Fruit fly (Drosophila melanogaster) whole organism, embryonic: ENCODE measurements around the gene Orct2.
A peak's percentile ranks its signal among the peaks of the same experiment; 100 is the strongest.

Experiments
- Awh ChIP-seq: fragments of 200-800 bp; sonication (Bioruptor generic); IDR thresholded peaks from 2 replicates; pipeline ENCODE4, ENCODE4 v1.3.6; 2022; ENCODE audit warnings: missing biosample characterization, missing genetic modification characterization
- Blimp-1 ChIP-seq: fragments of 200-800 bp; sonication (Bioruptor generic); optimal IDR thresholded peaks from 3 replicates; lab custom pipeline; 2018; ENCODE audit warnings: missing biosample characterization, missing genetic modification characterization, mild to moderate bottlenecking, moderate library complexity, missing genetic modification reagents
- CG11696 ChIP-seq: fragments of 200-800 bp; sonication (Bioruptor generic); IDR thresholded peaks from 2 replicates; pipeline ENCODE4 v1.3.6; 2022; ENCODE audit warnings: missing biosample characterization, missing genetic modification characterization
- CG12071 ChIP-seq: fragments of 200-800 bp; sonication (Bioruptor generic); optimal IDR thresholded peaks from 3 replicates; lab custom pipeline; 2018; ENCODE audit warnings: missing biosample characterization, mild to moderate bottlenecking, missing genetic modification characterization
- CG15269 ChIP-seq: fragments of 200-800 bp; sonication (Bioruptor generic); optimal IDR thresholded peaks from 2 replicates; lab custom pipeline; 2018; ENCODE audit warnings: missing biosample characterization, mild to moderate bottlenecking, missing genetic modification characterization, moderate library complexity
- CG1603 ChIP-seq: fragments of 200-800 bp; sonication (Bioruptor generic); optimal IDR thresholded peaks from 2 replicates; lab custom pipeline; 2019; ENCODE audit warnings: missing biosample characterization, mild to moderate bottlenecking, missing genetic modification characterization, moderate library complexity
- CG18764 ChIP-seq: fragments of 200-800 bp; sonication (Bioruptor generic); optimal IDR thresholded peaks from 3 replicates; lab custom pipeline; 2016; ENCODE audit warnings: missing biosample characterization, missing genetic modification characterization
- CG2678 ChIP-seq: fragments of 200-800 bp; sonication (Bioruptor generic); optimal IDR thresholded peaks from 3 replicates; lab custom pipeline; 2019; ENCODE audit warnings: missing biosample characterization, mild to moderate bottlenecking, missing genetic modification characterization, moderate library complexity
- CG2875 ChIP-seq: fragments of 200-800 bp; sonication (Bioruptor generic); optimal IDR thresholded peaks from 2 replicates; lab custom pipeline; 2017; ENCODE audit warnings: missing biosample characterization, mild to moderate bottlenecking, missing genetic modification characterization, missing genetic modification reagents
- CG3281 ChIP-seq: fragments of 200-800 bp; sonication (Bioruptor generic); optimal IDR thresholded peaks from 3 replicates; lab custom pipeline; 2017; ENCODE audit warnings: missing biosample characterization, mild to moderate bottlenecking, missing genetic modification characterization
- CG3726 ChIP-seq: fragments of 200-800 bp; sonication (Bioruptor generic); IDR thresholded peaks from 3 replicates; pipeline ENCODE4, ENCODE4 v1.3.6; 2022; ENCODE audit warnings: missing biosample characterization, missing genetic modification characterization
- CG43689 ChIP-seq: fragments of 200-800 bp; sonication (Bioruptor generic); IDR thresholded peaks from 2 replicates; pipeline ENCODE4 v1.3.6; 2022; ENCODE audit warnings: missing biosample characterization, missing genetic modification characterization
- CG6272 ChIP-seq: fragments of 200-800 bp; sonication (Bioruptor generic); IDR thresholded peaks from 2 replicates; pipeline ENCODE4 v1.3.6; 2022; ENCODE audit warnings: missing biosample characterization, missing genetic modification characterization
- CG7786 ChIP-seq: fragments of 200-800 bp; sonication (Bioruptor generic); optimal IDR thresholded peaks from 2 replicates; lab custom pipeline; 2016; ENCODE audit warnings: missing biosample characterization, missing genetic modification characterization
- CG8290 ChIP-seq, 3 experiments: fragments of 200-800 bp; sonication (Bioruptor generic); optimal IDR thresholded peaks; 2 replicates each; lab custom pipeline; 2016 to 2019; ENCODE audit warnings: missing biosample characterization in 3 of 3, missing genetic modification characterization in 3 of 3, mild to moderate bottlenecking in 2 of 3, moderate library complexity in 1 of 3
- CoRest ChIP-seq: fragments of 200-800 bp; sonication (Bioruptor generic); optimal IDR thresholded peaks from 3 replicates; lab custom pipeline; 2018; ENCODE audit warnings: missing biosample characterization, mild to moderate bottlenecking, missing genetic modification characterization, moderate library complexity
- CrebB ChIP-seq: fragments of 200-800 bp; sonication (Bioruptor generic); optimal IDR thresholded peaks from 3 replicates; lab custom pipeline; 2018; ENCODE audit warnings: missing biosample characterization, mild to moderate bottlenecking, missing genetic modification characterization
- D ChIP-seq, 2 experiments: fragments of 200-800 bp in 1 of 2; fragments of >200 bp in 1 of 2; sonication (Bioruptor generic) in 1 of 2; optimal IDR thresholded peaks; 2 replicates in 1 of 2; 3 replicates in 1 of 2; lab custom pipeline; 2017; ENCODE audit warnings: mild to moderate bottlenecking in 1 of 2, missing biosample characterization in 1 of 2, missing genetic modification characterization in 1 of 2, missing genetic modification reagents in 1 of 2
- ERR ChIP-seq: fragments of 200-800 bp; sonication (Bioruptor generic); optimal IDR thresholded peaks from 2 replicates; lab custom pipeline; 2016; ENCODE audit warnings: missing biosample characterization, missing genetic modification characterization
- Gsc ChIP-seq: fragments of 200-800 bp; sonication (Bioruptor generic); IDR thresholded peaks from 2 replicates; pipeline ENCODE4 v1.3.6; 2022; ENCODE audit warnings: missing biosample characterization, missing genetic modification characterization
- H2.0 ChIP-seq: fragments of 200-800 bp; sonication (Bioruptor generic); IDR thresholded peaks from 2 replicates; pipeline ENCODE4 v1.3.6; 2022; ENCODE audit warnings: missing biosample characterization, missing genetic modification characterization
- HLH4C ChIP-seq: fragments of 200-800 bp; sonication (Bioruptor generic); IDR thresholded peaks from 3 replicates; pipeline ENCODE4 v1.3.6; 2022; ENCODE audit warnings: missing biosample characterization, missing genetic modification characterization; ENCODE audit not compliant: partially characterized antibody
- Hand ChIP-seq: fragments of 200-800 bp; sonication (Bioruptor generic); optimal IDR thresholded peaks from 2 replicates; lab custom pipeline; 2017; ENCODE audit warnings: mild to moderate bottlenecking, missing biosample characterization, missing genetic modification reagents, missing genetic modification characterization
- Hey ChIP-seq: fragments of 200-800 bp; sonication (Bioruptor generic); optimal IDR thresholded peaks from 3 replicates; lab custom pipeline; 2018; ENCODE audit warnings: missing biosample characterization, mild to moderate bottlenecking, missing genetic modification characterization
- HmgD ChIP-seq: fragments of 200-800 bp; sonication (Bioruptor generic); optimal IDR thresholded peaks from 3 replicates; lab custom pipeline; 2016; ENCODE audit warnings: missing biosample characterization, missing genetic modification characterization
- HmgZ ChIP-seq: fragments of 200-800 bp; sonication (Bioruptor generic); optimal IDR thresholded peaks from 2 replicates; lab custom pipeline; 2018; ENCODE audit warnings: missing biosample characterization, mild to moderate bottlenecking, missing genetic modification characterization
- Hr39 ChIP-seq: fragments of >200 bp; optimal IDR thresholded peaks from 2 replicates; lab custom pipeline; 2017
- Lhr ChIP-seq: fragments of 200-800 bp; sonication (Bioruptor generic); optimal IDR thresholded peaks from 3 replicates; lab custom pipeline; 2017; ENCODE audit warnings: mild to moderate bottlenecking, missing biosample characterization, missing genetic modification reagents, missing genetic modification characterization
- Ptx1 ChIP-seq: fragments of 200-800 bp; sonication (Bioruptor generic); IDR thresholded peaks from 2 replicates; pipeline ENCODE4 v1.3.6; 2022; ENCODE audit warnings: missing biosample characterization, missing genetic modification characterization
- Rx ChIP-seq: fragments of 200-800 bp; sonication (Bioruptor generic); IDR thresholded peaks from 2 replicates; pipeline ENCODE4 v1.3.6; 2022; ENCODE audit warnings: missing biosample characterization, missing genetic modification characterization
- Sry-β ChIP-seq: fragments of 200-800 bp; sonication (Bioruptor generic); optimal IDR thresholded peaks from 2 replicates; lab custom pipeline; 2018; ENCODE audit warnings: missing biosample characterization, mild to moderate bottlenecking, missing genetic modification characterization, moderate library complexity
- bcd ChIP-seq: fragments of 200-800 bp; sonication (Bioruptor generic); optimal IDR thresholded peaks from 2 replicates; lab custom pipeline; 2017; ENCODE audit warnings: missing biosample characterization, mild to moderate bottlenecking, missing genetic modification characterization
- cas ChIP-seq: fragments of 200-800 bp; sonication (Bioruptor generic); IDR thresholded peaks from 2 replicates; pipeline ENCODE4 v1.3.6; 2022; ENCODE audit warnings: missing biosample characterization, missing genetic modification characterization
- chinmo ChIP-seq: fragments of 200-800 bp; sonication (Bioruptor generic); IDR thresholded peaks from 4 replicates; pipeline ENCODE4 v1.3.6; 2022; ENCODE audit warnings: missing biosample characterization, missing genetic modification characterization; ENCODE audit not compliant: partially characterized antibody
- disco-r ChIP-seq: fragments of 200-800 bp; sonication (Bioruptor generic); optimal IDR thresholded peaks from 2 replicates; lab custom pipeline; 2016; ENCODE audit warnings: missing biosample characterization, missing genetic modification characterization
- dmrt11E ChIP-seq: fragments of 200-800 bp; sonication (Bioruptor generic); optimal IDR thresholded peaks from 3 replicates; lab custom pipeline; 2018; ENCODE audit warnings: missing biosample characterization, mild to moderate bottlenecking, missing genetic modification characterization, moderate library complexity
- fru ChIP-seq: fragments of >200 bp; optimal IDR thresholded peaks from 2 replicates; lab custom pipeline; 2017
- gcm2 ChIP-seq: fragments of 200-800 bp; sonication (Bioruptor generic); optimal IDR thresholded peaks from 2 replicates; lab custom pipeline; 2016; ENCODE audit warnings: missing biosample characterization, missing genetic modification characterization
- gro ChIP-seq: fragments of 200-800 bp; sonication (Bioruptor generic); optimal IDR thresholded peaks from 2 replicates; lab custom pipeline; 2016; ENCODE audit warnings: missing biosample characterization, missing genetic modification characterization
- gsb-n ChIP-seq: fragments of 200-800 bp; sonication (Bioruptor generic); optimal IDR thresholded peaks from 3 replicates; lab custom pipeline; 2018; ENCODE audit warnings: missing biosample characterization, mild to moderate bottlenecking, missing genetic modification characterization
- inv ChIP-seq: fragments of 200-800 bp; sonication (Bioruptor generic); IDR thresholded peaks from 2 replicates; pipeline ENCODE4 v1.3.6; 2022; ENCODE audit warnings: missing biosample characterization, missing genetic modification characterization; ENCODE audit not compliant: partially characterized antibody
- kay ChIP-seq: fragments of 200-800 bp; sonication (Bioruptor generic); optimal IDR thresholded peaks from 2 replicates; lab custom pipeline; 2016; ENCODE audit warnings: missing biosample characterization, missing genetic modification characterization
- p53 ChIP-seq: fragments of 200-800 bp; sonication (Bioruptor generic); optimal IDR thresholded peaks from 2 replicates; lab custom pipeline; 2016; ENCODE audit warnings: missing biosample characterization, missing genetic modification characterization
- salm ChIP-seq: fragments of 200-800 bp; sonication (Bioruptor generic); optimal IDR thresholded peaks from 2 replicates; lab custom pipeline; 2018; ENCODE audit warnings: missing biosample characterization, mild to moderate bottlenecking, missing genetic modification characterization
- sc ChIP-seq, 3 experiments: fragments of >200 bp in 2 of 3; fragments of 200-800 bp in 1 of 3; sonication (Bioruptor generic) in 1 of 3; optimal IDR thresholded peaks; 2 replicates in 2 of 3; 3 replicates in 1 of 3; lab custom pipeline; 2017; ENCODE audit warnings: mild to moderate bottlenecking in 1 of 3, missing biosample characterization in 1 of 3, missing genetic modification characterization in 1 of 3, missing genetic modification reagents in 1 of 3
- toy ChIP-seq: fragments of 200-800 bp; sonication (Bioruptor generic); IDR thresholded peaks from 2 replicates; pipeline ENCODE4 v1.3.6; 2022; ENCODE audit warnings: missing biosample characterization, missing genetic modification characterization
- zen ChIP-seq: fragments of 200-800 bp; sonication (Bioruptor generic); optimal IDR thresholded peaks from 3 replicates; lab custom pipeline; 2018; ENCODE audit warnings: missing biosample characterization, mild to moderate bottlenecking, missing genetic modification characterization, moderate library complexity

Gene Orct2

dm6 chr3R:24295556-24296465 is 23.0 kb downstream of the Orct2 start (continued):
- TF ChIP-seq p53 (GFP tag; lab: Kevin White, UChicago) (no peak), Blimp-1 (GFP tag; lab: Kevin White, UChicago) (peak; percentile 64), CG43689 (GFP tag; lab: Robert Waterston, UW) (peak; percentile 46; the same call in 1 of the 2 replicates), Lhr (GFP tag; lab: Kevin White, UChicago) (peak; percentile 35), D (optimal IDR thresholded peaks at IDR 0.05; lab: Kevin White, UChicago) (no peak), D (GFP tag; optimal IDR thresholded peaks at IDR 0.05; lab: Kevin White, UChicago) (peak; percentile 45), kay (GFP tag; lab: Kevin White, UChicago) (peak; percentile 64), CG6272 (GFP tag; lab: Robert Waterston, UW) (peak; percentile 65), CrebB (peak; percentile 65), Hey (peak; percentile 23), Rx (GFP tag; lab: Robert Waterston, UW) (peak; percentile 67), ERR (GFP tag; lab: Kevin White, UChicago) (peak; percentile 49), CG15269 (tag; lab: Kevin White, UChicago) (peak; percentile 88), zen (tag; lab: Kevin White, UChicago) (peak; percentile 66), chinmo (GFP tag; lab: Robert Waterston, UW) (peak; percentile 10; the same call in 1 of the 4 replicates), HmgD (GFP tag; lab: Kevin White, UChicago) (no peak), gro (GFP tag; lab: Kevin White, UChicago) (no peak), CG8290 (GFP tag; optimal IDR thresholded peaks at IDR 0.05; lab: Kevin White, UChicago) (peak; percentile 56), CG8290 (tag; optimal IDR thresholded peaks at IDR 0.05; lab: Kevin White, UChicago) (peak in 1 of 2 experiments; percentile 95), dmrt11E (tag; lab: Kevin White, UChicago) (peak; percentile 85), gcm2 (GFP tag; lab: Kevin White, UChicago) (no peak), Hr39 (no peak), CG12071 (GFP tag; lab: Kevin White, UChicago) (peak; percentile 72), CG2678 (tag; lab: Kevin White, UChicago) (no peak), H2.0 (GFP tag; lab: Robert Waterston, UW) (peak; percentile 87), CG11696 (peak; percentile 76), CoRest (tag; lab: Kevin White, UChicago) (peak; percentile 85), CG18764 (GFP tag; lab: Kevin White, UChicago) (peak; percentile 60), CG2875 (peak; percentile 66), HLH4C (GFP tag; lab: Robert Waterston, UW) (no peak), CG1603 (tag; lab: Kevin White, UChicago) (peak; percentile 89), gsb-n (tag; lab: Kevin White, UChicago) (peak; percentile 79), CG7786 (GFP tag; lab: Kevin White, UChicago) (peak; percentile 71), Ptx1 (GFP tag; lab: Robert Waterston, UW) (peak; percentile 85), Gsc (GFP tag; lab: Robert Waterston, UW) (no peak), inv (GFP tag; lab: Robert Waterston, UW) (no peak), sc (optimal IDR thresholded peaks at IDR 0.05; lab: Kevin White, UChicago) (no peak), sc (GFP tag; optimal IDR thresholded peaks at IDR 0.05; lab: Kevin White, UChicago) (peak; percentile 22), HmgZ (peak; percentile 59), fru (lab: Kevin White, UChicago) (no peak), cas (GFP tag; lab: Robert Waterston, UW) (peak; percentile 65), Sry-β (GFP tag; lab: Kevin White, UChicago) (no peak), toy (GFP tag; lab: Robert Waterston, UW) (0 out of 2 replicates have a peak, but pooled peaks have one; percentile 29), bcd (GFP tag; lab: Kevin White, UChicago) (peak; percentile 66), CG3726 (GFP tag; lab: Robert Waterston, UW) (peak; percentile 56; the same call in 1 of the 3 replicates), salm (peak; percentile 47), Hand (GFP tag; lab: Kevin White, UChicago) (peak; percentile 34), CG3281 (peak; percentile 75), disco-r (peak; percentile 19), Awh (GFP tag; lab: Robert Waterston, UW) (peak; percentile 77)
